Fruit fly (Drosophila melanogaster) ovary, adult (tissue): ENCODE data around the gene Rpt5.

Experiments used
- CG17801 ChIP-seq: fragments of 200-800 bp; optimal IDR thresholded peaks from 2 replicates; lab custom pipeline; 2019; ENCODE audit warnings: missing biosample characterization, mild to moderate bottlenecking, missing genetic modification characterization, moderate library complexity; ENCODE audit not compliant: partially characterized antibody

Rpt5 gene

dm6 chr3R:23726740-23727139 is 25.9 kb upstream of the Rpt5 start:
- TF ChIP-seq CG17801 (GFP tag; lab: Kevin White, UChicago): peak; percentile 51

dm6 chr3R:23727657-23728056 is 25.0 kb upstream of the Rpt5 start:
- no peak for TF ChIP-seq CG17801 (GFP tag; lab: Kevin White, UChicago)

dm6 chr3R:23728086-23728485 is 24.6 kb upstream of the Rpt5 start:
- TF ChIP-seq CG17801 (GFP tag; lab: Kevin White, UChicago): peak; percentile 69

- TF ChIP-seq CG17801 (GFP tag; lab: Kevin White, UChicago): no peak
Observed at dm6 chr3R:23729066-23729465, 23.6 kb upstream of the Rpt5 start.

- TF ChIP-seq CG17801 (GFP tag; lab: Kevin White, UChicago): no peak
Observed at dm6 chr3R:23729632-23730471, 22.8 kb upstream of the Rpt5 start.

dm6 chr3R:23730472-23730801 is 22.2 kb upstream of the Rpt5 start:
- no peak for TF ChIP-seq CG17801 (GFP tag; lab: Kevin White, UChicago)

dm6 chr3R:23732533-23732932 is 20.1 kb upstream of the Rpt5 start:
- no peak for TF ChIP-seq CG17801 (GFP tag; lab: Kevin White, UChicago)

- TF ChIP-seq CG17801 (GFP tag; lab: Kevin White, UChicago): peak; percentile 37
Observed at dm6 chr3R:23732990-23733512, 19.6 kb upstream of the Rpt5 start, which contains the start of the genes Hmgcr and Rpn9. Gene Hmgcr (plus strand): TSS chr3R:23733324. Gene Rpn9 (minus strand): TSS chr3R:23733462.

dm6 chr3R:23733771-23734170 is 18.9 kb upstream of the Rpt5 start:
- no peak for TF ChIP-seq CG17801 (GFP tag; lab: Kevin White, UChicago)

- no peak for TF ChIP-seq CG17801 (GFP tag; lab: Kevin White, UChicago)
Observed at dm6 chr3R:23734573-23735404, 17.9 kb upstream of the Rpt5 start.

dm6 chr3R:23735648-23736047 is 17.0 kb upstream of the Rpt5 start:
- no peak for TF ChIP-seq CG17801 (GFP tag; lab: Kevin White, UChicago)

dm6 chr3R:23736365-23736764 is 16.3 kb upstream of the Rpt5 start:
- TF ChIP-seq CG17801 (GFP tag; lab: Kevin White, UChicago): no peak

- TF ChIP-seq CG17801 (GFP tag; lab: Kevin White, UChicago): no peak
Observed at dm6 chr3R:23737676-23738574, 14.8 kb upstream of the Rpt5 start.

dm6 chr3R:23740968-23741367 is 11.7 kb upstream of the Rpt5 start:
- no peak for TF ChIP-seq CG17801 (GFP tag; lab: Kevin White, UChicago)
